Fruit fly (Drosophila melanogaster) Kc167 (cell line): Measurements from ENCODE around the gene CG1074.

ENCODE experiments used
- Sin3A ChIP-seq: fragments of >200 bp; optimal IDR thresholded peaks from 2 replicates; lab custom pipeline; 2018; ENCODE audit warnings: missing external identifiers
- psq ChIP-seq: fragments of >200 bp; optimal IDR thresholded peaks from 2 replicates; lab custom pipeline; 2017; ENCODE audit warnings: missing external identifiers
- ttk ChIP-seq: sonication (Bioruptor generic); optimal IDR thresholded peaks from 2 replicates; lab custom pipeline; 2017; ENCODE audit warnings: missing external identifiers

- TF ChIP-seq ttk (lab: Kevin White, UChicago), result no peak
- TF ChIP-seq Sin3A (lab: Kevin White, UChicago), result no peak
- TF ChIP-seq psq (lab: Kevin White, UChicago), result no peak
Observed at dm6 chr3R:4426730-4427129, 7.0 kb upstream of the CG1074 start, which contains the start of gene CG31525.
